Fruit fly (Drosophila melanogaster) S2 (cell line): Measurements from ENCODE around the gene Sry-beta.

ENCODE experiments used
- CG8478 ChIP-seq: fragments of >200 bp; optimal IDR thresholded peaks from 2 replicates; lab custom pipeline; 2018
- CTCF ChIP-seq, 2 experiments: fragments of >200 bp; optimal IDR thresholded peaks; 2 replicates each; lab custom pipeline; 2018

dm6 chr3R:30039494-30039893 is at the start of gene Sry-beta, which contains the start of the genes janA and Sry-alpha:
- TF ChIP-seq CTCF (optimal IDR thresholded peaks at IDR 0.05; lab: Kevin White, UChicago) = no peak
- TF ChIP-seq CG8478 (lab: Kevin White, UChicago) = no peak
